Worm (Caenorhabditis elegans): ENCODE results near the gene Y32F6A.4.

The Y32F6A.4 gene

ce11 chrV:10471007-10471406, 37.1 kb upstream of the Y32F6A.4 start:
- TF ChIP-seq ceh-28 (tag; optimal IDR thresholded peaks at IDR 0.05) (no peak), ama-1 (optimal IDR thresholded peaks at IDR 0.05) (peak; percentile 21), pha-4 (tag; optimal IDR thresholded peaks at IDR 0.05) (peak; percentile 13), ZK546.5 (tag; optimal IDR thresholded peaks at IDR 0.05) (no peak)

ce11 chrV:10469845-10470244, 36.0 kb upstream of the Y32F6A.4 start:
- TF ChIP-seq lin-39 (tag; optimal IDR thresholded peaks at IDR 0.05) (no peak), elt-2 (tag; optimal IDR thresholded peaks at IDR 0.05) (no peak), sea-2 (GFP tag; optimal IDR thresholded peaks at IDR 0.05) (no peak), snpc-4 (tag; optimal IDR thresholded peaks at IDR 0.05) (no peak), ceh-28 (tag; optimal IDR thresholded peaks at IDR 0.05) (no peak), hmg-11 (tag; optimal IDR thresholded peaks at IDR 0.05) (no peak)

ce11 chrV:10468709-10469108, 34.8 kb upstream of the Y32F6A.4 start:
- TF ChIP-seq nhr-237 (tag; optimal IDR thresholded peaks at IDR 0.05) (no peak), ama-1 (optimal IDR thresholded peaks at IDR 0.05) (peak; percentile 61)

ce11 chrV:10468190-10468589, 34.3 kb upstream of the Y32F6A.4 start, which contains the start of gene egl-9:
Gene egl-9, plus strand, starts transcription at chrV:10468517.
- TF ChIP-seq fkh-10 (GFP tag; optimal IDR thresholded peaks at IDR 0.05) (no peak), mml-1 (tag; optimal IDR thresholded peaks at IDR 0.05) (no peak), nhr-67 (tag; optimal IDR thresholded peaks at IDR 0.05) (no peak), ama-1 (optimal IDR thresholded peaks at IDR 0.05) (peak; percentile 84), lin-39 (tag; optimal IDR thresholded peaks at IDR 0.05) (no peak), elt-3 (tag; optimal IDR thresholded peaks at IDR 0.05) (no peak), nhr-77 (tag; optimal IDR thresholded peaks at IDR 0.05) (no peak), elt-2 (tag; optimal IDR thresholded peaks at IDR 0.05) (peak; percentile 83), nhr-12 (tag; optimal IDR thresholded peaks at IDR 0.05) (no peak), ceh-16 (tag; optimal IDR thresholded peaks at IDR 0.05) (no peak), nhr-23 (tag; optimal IDR thresholded peaks at IDR 0.05) (no peak), tbx-2 (tag; optimal IDR thresholded peaks at IDR 0.05) (no peak), nhr-43 (tag; optimal IDR thresholded peaks at IDR 0.05; ENCODE audit: poor library complexity, severe bottlenecking) (no peak), pha-4 (tag; optimal IDR thresholded peaks at IDR 0.05) (peak; percentile 70), fos-1 (tag; optimal IDR thresholded peaks at IDR 0.05) (no peak), nhr-11 (tag; optimal IDR thresholded peaks at IDR 0.05) (no peak), R02D3.7 (tag; optimal IDR thresholded peaks at IDR 0.05) (no peak), egl-5 (tag; optimal IDR thresholded peaks at IDR 0.05) (no peak), nfya-1 (tag; optimal IDR thresholded peaks at IDR 0.05; ENCODE audit: insufficient read depth) (peak; percentile 31), ztf-4 (tag; optimal IDR thresholded peaks at IDR 0.05) (no peak), nhr-28 (tag; optimal IDR thresholded peaks at IDR 0.05) (no peak), ceh-9 (tag; optimal IDR thresholded peaks at IDR 0.05) (no peak), pqm-1 (tag; optimal IDR thresholded peaks at IDR 0.05) (peak; percentile 61), hmg-11 (tag; optimal IDR thresholded peaks at IDR 0.05) (no peak), elt-1 (tag; optimal IDR thresholded peaks at IDR 0.05) (no peak)

ce11 chrV:10467659-10468058, 33.8 kb upstream of the Y32F6A.4 start:
- TF ChIP-seq daf-12 (tag; optimal IDR thresholded peaks at IDR 0.05) (no peak), ztf-11 (tag; optimal IDR thresholded peaks at IDR 0.05) (no peak), lsy-12 (tag; optimal IDR thresholded peaks at IDR 0.05) (no peak), nhr-237 (tag; optimal IDR thresholded peaks at IDR 0.05) (no peak)

- TF ChIP-seq pha-4 (tag; optimal IDR thresholded peaks at IDR 0.05) (no peak), nfya-1 (tag; optimal IDR thresholded peaks at IDR 0.05; ENCODE audit: insufficient read depth) (peak; percentile 20), snpc-4 (tag; optimal IDR thresholded peaks at IDR 0.05) (no peak)
Observed at ce11 chrV:10467104-10467503, 33.2 kb upstream of the Y32F6A.4 start.

Measured in whole organism, L3 larva.